Worm (Caenorhabditis elegans) whole organism, L4 larva: ENCODE results near the gene T09A5.14.

ENCODE experiments used
- F49E8.2 ChIP-seq: sonication (generic microtip); optimal IDR thresholded peaks from 2 replicates; lab custom pipeline; 2016; ENCODE audit warnings: missing compliant biosample characterization, mild to moderate bottlenecking, missing genetic modification characterization, borderline replicate concordance
- T20F7.1 ChIP-seq: fragments of 200-800 bp; sonication (Bioruptor generic); optimal IDR thresholded peaks from 2 replicates; lab custom pipeline; 2018; ENCODE audit warnings: mild to moderate bottlenecking, missing genetic modification characterization, missing compliant biosample characterization
- Y105C5A.15 ChIP-seq: fragments of 200-800 bp; sonication (Bioruptor generic); IDR thresholded peaks from 2 replicates; pipeline ENCODE4 v1.3.6; 2022; ENCODE audit warnings: missing genetic modification characterization, missing compliant biosample characterization
- Y48G9A.11 ChIP-seq: fragments of 200-800 bp; sonication (Bioruptor generic); IDR thresholded peaks from 2 replicates; pipeline ENCODE4 v1.3.6; 2022; ENCODE audit warnings: missing genetic modification reagents, missing genetic modification characterization, missing compliant biosample characterization
- Y5F2A.4 ChIP-seq: fragments of 200-800 bp; sonication (Bioruptor generic); optimal IDR thresholded peaks from 2 replicates; lab custom pipeline; 2018; ENCODE audit warnings: mild to moderate bottlenecking, missing genetic modification characterization, missing compliant biosample characterization
- ZK337.2 ChIP-seq: fragments of 200-800 bp; sonication (Bioruptor generic); IDR thresholded peaks from 2 replicates; pipeline ENCODE4 v1.3.6; 2022; ENCODE audit warnings: missing genetic modification reagents, missing genetic modification characterization, missing compliant biosample characterization
- ZK546.5 ChIP-seq, 2 experiments: sonication (generic microtip); optimal IDR thresholded peaks; 2 replicates each; lab custom pipeline; 2017; ENCODE audit warnings: missing biosample characterization in 2 of 2, missing genetic modification characterization in 2 of 2
- ceh-28 ChIP-seq: fragments of 150-350 bp; optimal IDR thresholded peaks from 2 replicates; lab custom pipeline; 2014; ENCODE audit warnings: missing biosample characterization, missing genetic modification reagents, missing genetic modification characterization
- ceh-82 ChIP-seq: sonication (generic microtip); optimal IDR thresholded peaks from 2 replicates; lab custom pipeline; 2017; ENCODE audit warnings: missing biosample characterization, missing genetic modification characterization
- cey-2 ChIP-seq: sonication (generic microtip); optimal IDR thresholded peaks from 3 replicates; lab custom pipeline; 2017; ENCODE audit warnings: missing genetic modification characterization, mild to moderate bottlenecking, missing compliant biosample characterization, antibody characterized with exemption, borderline replicate concordance; ENCODE audit not compliant: insufficient read depth
- daf-12 ChIP-seq: fragments of 150-350 bp; optimal IDR thresholded peaks from 2 replicates; lab custom pipeline; 2014; ENCODE audit warnings: missing biosample characterization, missing genetic modification reagents, missing genetic modification characterization
- daf-16 ChIP-seq, 3 experiments: sonication (generic microtip); optimal IDR thresholded peaks; 2 replicates each; lab custom pipeline; 2016 to 2017; ENCODE audit warnings: missing genetic modification characterization in 3 of 3, missing genetic modification reagents in 3 of 3, mild to moderate bottlenecking in 2 of 3, missing compliant biosample characterization in 2 of 3, missing biosample characterization in 1 of 3, moderate library complexity in 1 of 3
- daf-19 ChIP-seq: fragments of 200-800 bp; sonication (Bioruptor generic); conservative IDR thresholded peaks from 2 replicates; pipeline ENCODE4 v1.3.6; 2022; ENCODE audit warnings: missing genetic modification characterization, missing compliant biosample characterization
- dmd-6 ChIP-seq: fragments of 200-800 bp; sonication (Bioruptor generic); IDR thresholded peaks from 2 replicates; pipeline ENCODE4 v1.3.6; 2022; ENCODE audit warnings: missing genetic modification reagents, missing genetic modification characterization, missing compliant biosample characterization
- dmd-9 ChIP-seq: fragments of 200-800 bp; sonication (Bioruptor generic); IDR thresholded peaks from 2 replicates; pipeline ENCODE4 v1.3.6; 2022; ENCODE audit warnings: missing genetic modification reagents, missing genetic modification characterization, missing compliant biosample characterization
- dpl-1 ChIP-seq: fragments of 150-350 bp; optimal IDR thresholded peaks from 2 replicates; lab custom pipeline; 2014; ENCODE audit warnings: missing biosample characterization, missing genetic modification reagents, missing genetic modification characterization
- dve-1 ChIP-seq: sonication (generic microtip); optimal IDR thresholded peaks from 2 replicates; lab custom pipeline; 2017; ENCODE audit warnings: antibody characterized with exemption, mild to moderate bottlenecking, missing genetic modification characterization, missing compliant biosample characterization; ENCODE audit not compliant: insufficient read depth
- egl-27 ChIP-seq: sonication (generic microtip); optimal IDR thresholded peaks from 3 replicates; lab custom pipeline; 2017; ENCODE audit warnings: missing biosample characterization, missing genetic modification reagents, missing genetic modification characterization
- fkh-10 ChIP-seq: fragments of 150-350 bp; optimal IDR thresholded peaks from 2 replicates; lab custom pipeline; 2014; ENCODE audit warnings: missing biosample characterization, missing genetic modification reagents, missing genetic modification characterization
- gei-8 ChIP-seq: fragments of 200-800 bp; sonication (Bioruptor generic); optimal IDR thresholded peaks from 2 replicates; lab custom pipeline; 2018; ENCODE audit warnings: mild to moderate bottlenecking, missing genetic modification characterization, missing compliant biosample characterization
- hif-1 ChIP-seq, 2 experiments: sonication (generic microtip); optimal IDR thresholded peaks; 2 replicates each; lab custom pipeline; 2016 to 2017; ENCODE audit warnings: missing compliant biosample characterization in 2 of 2, missing genetic modification characterization in 2 of 2, missing genetic modification reagents in 2 of 2, missing genotype in 2 of 2, mild to moderate bottlenecking in 1 of 2
- hlh-11 ChIP-seq: fragments of 200-800 bp; sonication (Bioruptor generic); optimal IDR thresholded peaks from 2 replicates; lab custom pipeline; 2018; ENCODE audit warnings: mild to moderate bottlenecking, missing genetic modification characterization, missing compliant biosample characterization
- hlh-30 ChIP-seq: sonication (generic microtip); optimal IDR thresholded peaks from 2 replicates; lab custom pipeline; 2017; ENCODE audit warnings: antibody characterized with exemption, mild to moderate bottlenecking, missing genetic modification characterization, missing compliant biosample characterization; ENCODE audit not compliant: insufficient read depth
- lim-7 ChIP-seq: fragments of 200-800 bp; sonication (Bioruptor generic); IDR thresholded peaks from 2 replicates; pipeline ENCODE4 v1.3.6; 2022; ENCODE audit warnings: missing genetic modification characterization, missing compliant biosample characterization
- lin-1 ChIP-seq: fragments of 200-800 bp; sonication (Bioruptor generic); IDR thresholded peaks from 2 replicates; pipeline ENCODE4 v1.3.6; 2022; ENCODE audit warnings: missing genetic modification reagents, missing genetic modification characterization, missing compliant biosample characterization
- lin-13 ChIP-seq: fragments of 150-350 bp; optimal IDR thresholded peaks from 2 replicates; lab custom pipeline; 2014; ENCODE audit warnings: missing biosample characterization, missing genetic modification reagents, missing genetic modification characterization
- lin-38 ChIP-seq: fragments of 200-800 bp; sonication (Bioruptor generic); IDR thresholded peaks from 2 replicates; pipeline ENCODE4 v1.3.6; 2022; ENCODE audit warnings: missing genetic modification reagents, missing genetic modification characterization, missing compliant biosample characterization
- lsy-2 ChIP-seq, 2 experiments: fragments of 150-350 bp in 1 of 2; sonication (generic microtip) in 1 of 2; optimal IDR thresholded peaks; 2 replicates each; lab custom pipeline; 2014 to 2017; ENCODE audit warnings: missing biosample characterization in 2 of 2, missing genetic modification characterization in 2 of 2
- mep-1 ChIP-seq: fragments of 150-350 bp; sonication (generic microtip); optimal IDR thresholded peaks from 3 replicates; lab custom pipeline; 2014; ENCODE audit warnings: missing biosample characterization, missing genetic modification characterization
- mes-2 ChIP-seq: sonication (generic microtip); optimal IDR thresholded peaks from 2 replicates; lab custom pipeline; 2016; ENCODE audit warnings: missing genotype, mild to moderate bottlenecking, missing genetic modification characterization, missing compliant biosample characterization; ENCODE audit not compliant: poor library complexity, severe bottlenecking
- nhr-102 ChIP-seq: sonication (generic microtip); optimal IDR thresholded peaks from 2 replicates; lab custom pipeline; 2016; ENCODE audit warnings: mild to moderate bottlenecking, missing genetic modification characterization, moderate library complexity, missing compliant biosample characterization
- nhr-111 ChIP-seq: fragments of 200-800 bp; sonication (Bioruptor generic); optimal IDR thresholded peaks from 2 replicates; lab custom pipeline; 2018; ENCODE audit warnings: mild to moderate bottlenecking, missing genetic modification characterization, missing compliant biosample characterization
- nhr-237 ChIP-seq: sonication (generic microtip); optimal IDR thresholded peaks from 2 replicates; lab custom pipeline; 2017; ENCODE audit warnings: missing biosample characterization, missing genetic modification characterization
- nhr-25 ChIP-seq: sonication (generic microtip); optimal IDR thresholded peaks from 2 replicates; lab custom pipeline; 2017; ENCODE audit warnings: missing genetic modification characterization, mild to moderate bottlenecking, missing compliant biosample characterization, antibody characterized with exemption, moderate library complexity, borderline replicate concordance; ENCODE audit not compliant: insufficient read depth
- nhr-41 ChIP-seq: fragments of 200-800 bp; sonication (Bioruptor generic); IDR thresholded peaks from 2 replicates; pipeline ENCODE4 v1.3.6; 2022; ENCODE audit warnings: missing genetic modification reagents, missing genetic modification characterization, missing compliant biosample characterization
- nhr-48 ChIP-seq: sonication (generic microtip); optimal IDR thresholded peaks from 2 replicates; lab custom pipeline; 2016; ENCODE audit warnings: mild to moderate bottlenecking, missing genetic modification characterization, missing compliant biosample characterization
- nhr-6 ChIP-seq: fragments of 150-350 bp; optimal IDR thresholded peaks from 2 replicates; lab custom pipeline; 2014; ENCODE audit warnings: missing biosample characterization, missing genetic modification characterization
- pqm-1 ChIP-seq: sonication (generic microtip); optimal IDR thresholded peaks from 2 replicates; lab custom pipeline; 2017; ENCODE audit warnings: missing biosample characterization, missing genetic modification characterization
- saeg-2 ChIP-seq: fragments of 200-800 bp; sonication (Bioruptor generic); IDR thresholded peaks from 2 replicates; pipeline ENCODE4 v1.3.6; 2022; ENCODE audit warnings: missing genetic modification reagents, missing genetic modification characterization, missing compliant biosample characterization
- sdz-12 ChIP-seq: fragments of 200-800 bp; sonication (Bioruptor generic); optimal IDR thresholded peaks from 2 replicates; lab custom pipeline; 2018; ENCODE audit warnings: mild to moderate bottlenecking, missing genetic modification characterization, missing compliant biosample characterization
- skn-1 ChIP-seq: fragments of 150-350 bp; optimal IDR thresholded peaks from 2 replicates; lab custom pipeline; 2014; ENCODE audit warnings: missing biosample characterization, missing genetic modification characterization
- snpc-1.2 ChIP-seq: fragments of 200-800 bp; sonication (Bioruptor generic); IDR thresholded peaks from 2 replicates; pipeline ENCODE4 v1.3.6; 2022; ENCODE audit warnings: missing genetic modification reagents, missing genetic modification characterization, missing compliant biosample characterization
- unc-130 ChIP-seq: sonication (generic microtip); optimal IDR thresholded peaks from 2 replicates; lab custom pipeline; 2016; ENCODE audit warnings: missing genetic modification reagents, missing genetic modification characterization, missing compliant biosample characterization
- unc-39 ChIP-seq: sonication (generic microtip); optimal IDR thresholded peaks from 2 replicates; lab custom pipeline; 2017; ENCODE audit warnings: missing biosample characterization, missing genetic modification characterization
- zag-1 ChIP-seq: fragments of 150-350 bp; optimal IDR thresholded peaks from 2 replicates; lab custom pipeline; 2014; ENCODE audit warnings: missing biosample characterization, missing genetic modification characterization
- zfp-3 ChIP-seq: fragments of 200-800 bp; sonication (Bioruptor generic); conservative IDR thresholded peaks from 2 replicates; pipeline ENCODE4 v1.3.6; 2022; ENCODE audit warnings: missing genetic modification reagents, missing genetic modification characterization, missing compliant biosample characterization
- zip-11 ChIP-seq: fragments of 200-800 bp; sonication (Bioruptor generic); IDR thresholded peaks from 2 replicates; pipeline ENCODE4 v1.3.6; 2022; ENCODE audit warnings: missing genetic modification characterization, missing compliant biosample characterization

Gene T09A5.14

ce11 chrII:7870632-7871031 lies 38.5 kb downstream of the T09A5.14 start (continued):
- TF ChIP-seq daf-12 (no peak), dve-1 (tag; lab: Kevin White, UChicago) (peak; percentile 6), gei-8 (GFP tag; lab: Kevin White, UChicago) (no peak), Y5F2A.4 (GFP tag; lab: Kevin White, UChicago) (no peak), unc-39 (no peak), dpl-1 (GFP tag; lab: Kevin White, UChicago) (peak; percentile 43), Y48G9A.11 (GFP tag; lab: Robert Waterston, UW) (no peak), lin-13 (GFP tag; lab: Kevin White, UChicago) (peak; percentile 20), cey-2 (tag; lab: Kevin White, UChicago) (no peak), dmd-9 (GFP tag; lab: Robert Waterston, UW) (no peak), hif-1 (tag; optimal IDR thresholded peaks at IDR 0.05; lab: Kevin White, UChicago) (peak in 1 of 2 experiments; percentile 37), fkh-10 (GFP tag; lab: Kevin White, UChicago) (no peak), lim-7 (GFP tag; lab: Robert Waterston, UW) (no peak), T20F7.1 (peak; percentile 78), mes-2 (tag; lab: Kevin White, UChicago) (peak; percentile 54), Y105C5A.15 (GFP tag; lab: Robert Waterston, UW) (no peak), dmd-6 (peak; percentile 27; the same call in 1 of the 2 replicates), lin-1 (GFP tag; lab: Robert Waterston, UW) (no peak), nhr-41 (GFP tag; lab: Robert Waterston, UW) (no peak), hlh-11 (tag; lab: Kevin White, UChicago) (peak; percentile 22), sdz-12 (GFP tag; lab: Kevin White, UChicago) (no peak), unc-130 (no peak), zag-1 (tag; lab: Kevin White, UChicago) (no peak), lsy-2 (tag; optimal IDR thresholded peaks at IDR 0.05; lab: Kevin White, UChicago) (peak; percentile 76 to 98), egl-27 (no peak), F49E8.2 (no peak), mep-1 (tag; lab: Kevin White, UChicago) (peak; percentile 46)

ce11 chrII:7873843-7874372 lies 41.8 kb downstream of the T09A5.14 start, which contains the start of gene T01H3.3:
Gene T01H3.3 (minus strand): TSS chrII:7873893.
- peak in 1 of 2 experiments; percentile 83 for TF ChIP-seq lsy-2 (tag; optimal IDR thresholded peaks at IDR 0.05; lab: Kevin White, UChicago)
- TF ChIP-seq hlh-11 (tag; lab: Kevin White, UChicago) = no peak
- no peak for TF ChIP-seq ceh-82 (tag; lab: Kevin White, UChicago)
- no peak for TF ChIP-seq snpc-1.2 (GFP tag; lab: Robert Waterston, UW)
- TF ChIP-seq nhr-6 (tag; lab: Kevin White, UChicago) = peak; percentile 21
- TF ChIP-seq mes-2 (tag; lab: Kevin White, UChicago) = peak; percentile 67
- no peak for TF ChIP-seq pqm-1
- no peak for TF ChIP-seq zfp-3 (GFP tag; lab: Robert Waterston, UW)
- TF ChIP-seq zip-11 = no peak
- TF ChIP-seq zag-1 (tag; lab: Kevin White, UChicago) = no peak
- TF ChIP-seq nhr-111 = no peak
- no peak for TF ChIP-seq nhr-48 (tag; lab: Kevin White, UChicago)
- TF ChIP-seq ceh-28 (tag; lab: Kevin White, UChicago) = no peak
- TF ChIP-seq daf-19 (GFP tag; lab: Robert Waterston, UW) = no peak
- TF ChIP-seq nhr-25 (tag; lab: Kevin White, UChicago) = no peak
- TF ChIP-seq hif-1 (tag; optimal IDR thresholded peaks at IDR 0.05; lab: Kevin White, UChicago) = no peak
- TF ChIP-seq saeg-2 (GFP tag; lab: Robert Waterston, UW) = no peak
- no peak for TF ChIP-seq skn-1 (tag; lab: Kevin White, UChicago)
- no peak for TF ChIP-seq nhr-237 (tag; lab: Kevin White, UChicago)
- TF ChIP-seq cey-2 (tag; lab: Kevin White, UChicago) = no peak
- TF ChIP-seq ZK546.5 (tag; optimal IDR thresholded peaks at IDR 0.05; lab: Kevin White, UChicago) = no peak
- TF ChIP-seq hlh-30 = peak; percentile 30
- no peak for TF ChIP-seq daf-16 (GFP tag; optimal IDR thresholded peaks at IDR 0.05; lab: Kevin White, UChicago)
- TF ChIP-seq daf-16 (tag; optimal IDR thresholded peaks at IDR 0.05; lab: Kevin White, UChicago) = peak; percentile 16
- no peak for TF ChIP-seq gei-8 (GFP tag; lab: Kevin White, UChicago)
- TF ChIP-seq ZK337.2 = no peak
- TF ChIP-seq dmd-6 = no peak
- peak; percentile 20; the same call in 1 of the 2 replicates for TF ChIP-seq lin-38 (GFP tag; lab: Robert Waterston, UW)
- no peak for TF ChIP-seq nhr-102
- TF ChIP-seq lin-13 (GFP tag; lab: Kevin White, UChicago) = no peak
